Worm (Caenorhabditis elegans) whole organism, L1 larva: ENCODE results near the gene D1054.1.

ENCODE experiments used
- C04F5.9 ChIP-seq: sonication (generic microtip); optimal IDR thresholded peaks from 2 replicates; lab custom pipeline; 2016; ENCODE audit warnings: missing genetic modification characterization, missing compliant biosample characterization
- C16A3.4 ChIP-seq: fragments of 150-350 bp; optimal IDR thresholded peaks from 2 replicates; lab custom pipeline; 2014; ENCODE audit warnings: missing biosample characterization, missing genetic modification characterization
- C34B4.2 ChIP-seq: sonication (generic microtip); optimal IDR thresholded peaks from 2 replicates; lab custom pipeline; 2017; ENCODE audit warnings: mild to moderate bottlenecking, missing genetic modification characterization, missing compliant biosample characterization
- F16B12.6 ChIP-seq: fragments of 150-350 bp; optimal IDR thresholded peaks from 2 replicates; lab custom pipeline; 2014; ENCODE audit warnings: missing biosample characterization, missing genetic modification characterization
- aha-1 ChIP-seq: fragments of 150-350 bp; optimal IDR thresholded peaks from 2 replicates; lab custom pipeline; 2014; ENCODE audit warnings: missing biosample characterization, missing genetic modification characterization
- ama-1 ChIP-seq: fragments of 150-350 bp; optimal IDR thresholded peaks from 2 replicates; lab custom pipeline; 2014
- dpl-1 ChIP-seq, 3 experiments: fragments of 150-350 bp in 2 of 3; sonication (generic microtip) in 1 of 3; optimal IDR thresholded peaks; 2 replicates each; lab custom pipeline; 2014 to 2017; ENCODE audit warnings: missing biosample characterization in 3 of 3, missing genetic modification characterization in 3 of 3, missing genetic modification reagents in 3 of 3
- dsc-1 ChIP-seq: sonication (generic microtip); optimal IDR thresholded peaks from 2 replicates; lab custom pipeline; 2016; ENCODE audit warnings: mild to moderate bottlenecking, missing genetic modification characterization, missing compliant biosample characterization
- efl-1 ChIP-seq, 4 experiments: fragments of 150-350 bp; optimal IDR thresholded peaks in 3 of 4; peaks in 1 of 4; 1 replicate in 1 of 4; 2 replicates in 3 of 4; lab custom pipeline; 2014; ENCODE audit warnings: missing biosample characterization in 2 of 4, missing genetic modification characterization in 2 of 4, missing genetic modification reagents in 2 of 4
- efl-3 ChIP-seq: fragments of 200-800 bp; sonication (Bioruptor generic); optimal IDR thresholded peaks from 2 replicates; lab custom pipeline; 2018; ENCODE audit warnings: mild to moderate bottlenecking, missing genetic modification characterization, missing compliant biosample characterization
- egl-13 ChIP-seq: sonication (generic microtip); optimal IDR thresholded peaks from 2 replicates; lab custom pipeline; 2016; ENCODE audit warnings: missing genotype, missing genetic modification reagents, missing genetic modification characterization, missing compliant biosample characterization
- elt-3 ChIP-seq, 6 experiments: fragments of 150-350 bp in 1 of 6; sonication (generic microtip); optimal IDR thresholded peaks; 2 replicates each; lab custom pipeline; 2017 to 2018; ENCODE audit warnings: missing biosample characterization in 6 of 6, missing genetic modification characterization in 6 of 6, inconsistent platforms in 1 of 6
- ets-5 ChIP-seq: fragments of 200-800 bp; sonication (Bioruptor generic); IDR thresholded peaks from 2 replicates; pipeline ENCODE4 v1.3.6; 2022; ENCODE audit warnings: missing genetic modification characterization, missing compliant biosample characterization
- fkh-8 ChIP-seq: sonication (generic microtip); optimal IDR thresholded peaks from 2 replicates; lab custom pipeline; 2016; ENCODE audit warnings: mild to moderate bottlenecking, missing genetic modification characterization, missing compliant biosample characterization
- fos-1 ChIP-seq: fragments of 150-350 bp; optimal IDR thresholded peaks from 2 replicates; lab custom pipeline; 2014; ENCODE audit warnings: missing biosample characterization, missing genetic modification characterization
- grh-1 ChIP-seq: fragments of 200-800 bp; sonication (Bioruptor generic); IDR thresholded peaks from 2 replicates; pipeline ENCODE4 v1.3.6; 2022; ENCODE audit warnings: missing genetic modification reagents, missing genetic modification characterization, missing compliant biosample characterization
- isw-1 ChIP-seq: fragments of 200-800 bp; sonication (Bioruptor generic); IDR thresholded peaks from 2 replicates; pipeline ENCODE4 v1.3.6; 2022; ENCODE audit warnings: missing genetic modification characterization, missing compliant biosample characterization
- lin-13 ChIP-seq: fragments of 150-350 bp; optimal IDR thresholded peaks from 2 replicates; lab custom pipeline; 2014; ENCODE audit warnings: missing biosample characterization, missing genetic modification reagents, missing genetic modification characterization
- lin-15B ChIP-seq: fragments of 150-350 bp; sonication (generic microtip); optimal IDR thresholded peaks from 3 replicates; lab custom pipeline; 2014; ENCODE audit warnings: missing biosample characterization, missing genetic modification characterization
- lir-3 ChIP-seq: sonication (generic microtip); optimal IDR thresholded peaks from 2 replicates; lab custom pipeline; 2016; ENCODE audit warnings: mild to moderate bottlenecking, missing genetic modification characterization, moderate library complexity, missing compliant biosample characterization; ENCODE audit not compliant: poor library complexity
- nhr-12 ChIP-seq: sonication (generic microtip); optimal IDR thresholded peaks from 2 replicates; lab custom pipeline; 2017; ENCODE audit warnings: missing biosample characterization, missing genetic modification characterization
- nhr-19 ChIP-seq: fragments of 200-800 bp; sonication (Bioruptor generic); conservative IDR thresholded peaks from 2 replicates; pipeline ENCODE4 v1.3.6; 2022; ENCODE audit warnings: missing genetic modification characterization, missing compliant biosample characterization
- nhr-237 ChIP-seq: fragments of 150-350 bp; optimal IDR thresholded peaks from 2 replicates; lab custom pipeline; 2014; ENCODE audit warnings: missing biosample characterization, missing genetic modification characterization
- nhr-47 ChIP-seq: sonication (generic microtip); optimal IDR thresholded peaks from 2 replicates; lab custom pipeline; 2016; ENCODE audit warnings: mild to moderate bottlenecking, missing genetic modification characterization, moderate library complexity, missing compliant biosample characterization
- nhr-76 ChIP-seq: sonication (generic microtip); optimal IDR thresholded peaks from 2 replicates; lab custom pipeline; 2017; ENCODE audit warnings: missing biosample characterization, missing genetic modification characterization
- nhr-85 ChIP-seq: sonication (generic microtip); peaks from one replicate; lab custom pipeline; 2016; ENCODE audit warnings: missing genetic modification characterization, inconsistent platforms, missing compliant biosample characterization
- nhr-90 ChIP-seq: sonication (generic microtip); optimal IDR thresholded peaks from 2 replicates; lab custom pipeline; 2016; ENCODE audit warnings: mild to moderate bottlenecking, missing genetic modification characterization, missing compliant biosample characterization; ENCODE audit not compliant: poor library complexity
- pag-3 ChIP-seq: sonication (generic microtip); optimal IDR thresholded peaks from 2 replicates; lab custom pipeline; 2017; ENCODE audit warnings: missing genetic modification characterization, mild to moderate bottlenecking, missing compliant biosample characterization, antibody characterized with exemption, borderline replicate concordance; ENCODE audit not compliant: insufficient read depth
- pax-3 ChIP-seq: fragments of 200-800 bp; sonication (Bioruptor generic); optimal IDR thresholded peaks from 2 replicates; lab custom pipeline; 2018; ENCODE audit warnings: mild to moderate bottlenecking, missing genetic modification characterization, moderate library complexity, missing compliant biosample characterization
- snpc-4 ChIP-seq: fragments of 150-350 bp; optimal IDR thresholded peaks from 2 replicates; lab custom pipeline; 2014; ENCODE audit warnings: missing biosample characterization, missing genetic modification characterization
- snu-23 ChIP-seq: sonication (generic microtip); optimal IDR thresholded peaks from 2 replicates; lab custom pipeline; 2016; ENCODE audit warnings: missing genetic modification characterization, missing compliant biosample characterization
- sptf-1 ChIP-seq: fragments of 150-350 bp; optimal IDR thresholded peaks from 2 replicates; lab custom pipeline; 2014; ENCODE audit warnings: missing biosample characterization, missing genetic modification characterization
- sup-37 ChIP-seq: fragments of 200-800 bp; sonication (Bioruptor generic); optimal IDR thresholded peaks from 2 replicates; lab custom pipeline; 2018; ENCODE audit warnings: mild to moderate bottlenecking, missing genetic modification characterization, missing compliant biosample characterization
- swsn-7 ChIP-seq: sonication (generic microtip); optimal IDR thresholded peaks from 2 replicates; lab custom pipeline; 2016; ENCODE audit warnings: missing genetic modification characterization, missing compliant biosample characterization
- unc-130 ChIP-seq: fragments of 150-350 bp; optimal IDR thresholded peaks from 2 replicates; lab custom pipeline; 2017; ENCODE audit warnings: missing biosample characterization, missing genetic modification characterization, inconsistent platforms
- unc-98 ChIP-seq: fragments of 200-800 bp; sonication (Bioruptor generic); IDR thresholded peaks from 2 replicates; pipeline ENCODE4 v1.3.6; 2022; ENCODE audit warnings: missing genetic modification characterization, missing compliant biosample characterization
- xbp-1 ChIP-seq: sonication (generic microtip); optimal IDR thresholded peaks from 2 replicates; lab custom pipeline; 2016; ENCODE audit warnings: missing genetic modification characterization, missing compliant biosample characterization
- ztf-11 ChIP-seq, 2 experiments: sonication (generic microtip); optimal IDR thresholded peaks; 2 replicates each; lab custom pipeline; 2016 to 2017; ENCODE audit warnings: missing genetic modification characterization in 2 of 2, missing biosample characterization in 1 of 2, missing compliant biosample characterization in 1 of 2
- ztf-4 ChIP-seq: fragments of 150-350 bp; optimal IDR thresholded peaks from 2 replicates; lab custom pipeline; 2014; ENCODE audit warnings: missing biosample characterization, missing genetic modification characterization

Gene D1054.1

ce11 chrV:10719019-10719832, 50.8 kb downstream of the D1054.1 start (continued):
- TF ChIP-seq nhr-47 (peak; percentile 25), xbp-1 (peak; percentile 14), unc-98 (GFP tag; lab: Robert Waterston, UW) (no peak), isw-1 (GFP tag; lab: Robert Waterston, UW) (no peak), fos-1 (tag; lab: Kevin White, UChicago) (no peak), nhr-90 (tag; lab: Kevin White, UChicago) (no peak), ets-5 (GFP tag; lab: Robert Waterston, UW) (no peak), snu-23 (peak; percentile 21), ztf-11 (tag; optimal IDR thresholded peaks at IDR 0.05; lab: Kevin White, UChicago) (no peak), nhr-19 (GFP tag; lab: Robert Waterston, UW) (peak; percentile 52), ama-1 (lab: Kevin White, UChicago) (peak; percentile 16), nhr-12 (tag; lab: Kevin White, UChicago) (no peak), pax-3 (tag; lab: Kevin White, UChicago) (no peak), nhr-85 (no peak), C04F5.9 (tag; lab: Kevin White, UChicago) (no peak), dpl-1 (GFP tag; optimal IDR thresholded peaks at IDR 0.05; lab: Kevin White, UChicago) (no peak), unc-130 (peak; percentile 40), C16A3.4 (tag; lab: Kevin White, UChicago) (peak; percentile 31), efl-3 (no peak), lir-3 (no peak), grh-1 (GFP tag; lab: Robert Waterston, UW) (no peak), C34B4.2 (tag; lab: Kevin White, UChicago) (no peak), lin-13 (GFP tag; lab: Kevin White, UChicago) (no peak), pag-3 (tag; lab: Kevin White, UChicago) (no peak), dsc-1 (tag; lab: Kevin White, UChicago) (peak; percentile 24), snpc-4 (tag; lab: Kevin White, UChicago) (no peak), nhr-237 (tag; lab: Kevin White, UChicago) (no peak), efl-1 (optimal IDR thresholded peaks at IDR 0.05; lab: Kevin White, UChicago) (no peak), efl-1 (GFP tag; optimal IDR thresholded peaks at IDR 0.05 in 1 of 2; lab: Kevin White, UChicago) (peak in 1 of 2 experiments; percentile 59), aha-1 (no peak), ztf-4 (tag; lab: Kevin White, UChicago) (no peak), nhr-76 (tag; lab: Kevin White, UChicago) (no peak), lin-15B (tag; lab: Kevin White, UChicago) (no peak), swsn-7 (no peak), F16B12.6 (no peak), fkh-8 (tag; lab: Kevin White, UChicago) (peak; percentile 8), sup-37 (GFP tag; lab: Kevin White, UChicago) (peak; percentile 12), egl-13 (tag; lab: Kevin White, UChicago) (peak; percentile 31), sptf-1 (tag; lab: Kevin White, UChicago) (no peak), elt-3 (tag; optimal IDR thresholded peaks at IDR 0.05; lab: Kevin White, UChicago) (no peak)
- TF ChIP-seq, all 84 proteins: peak for 20
